Fruit fly (Drosophila melanogaster) whole organism, embryonic: Measurements from ENCODE around the gene Reg-2.

Source experiments
- Awh ChIP-seq: fragments of 200-800 bp; sonication (Bioruptor generic); IDR thresholded peaks from 2 replicates; pipeline ENCODE4, ENCODE4 v1.3.6; 2022; ENCODE audit warnings: missing biosample characterization, missing genetic modification characterization
- CG10147 ChIP-seq: fragments of 200-800 bp; sonication (Bioruptor generic); optimal IDR thresholded peaks from 2 replicates; lab custom pipeline; 2019; ENCODE audit warnings: missing biosample characterization, mild to moderate bottlenecking, missing genetic modification characterization, moderate library complexity
- CG10267 ChIP-seq: fragments of 200-800 bp; sonication (Bioruptor generic); optimal IDR thresholded peaks from 2 replicates; lab custom pipeline; 2018; ENCODE audit warnings: missing biosample characterization, mild to moderate bottlenecking, missing genetic modification characterization, moderate library complexity
- CG12219 ChIP-seq: fragments of 200-800 bp; sonication (Bioruptor generic); optimal IDR thresholded peaks from 3 replicates; lab custom pipeline; 2018; ENCODE audit warnings: missing biosample characterization, mild to moderate bottlenecking, missing genetic modification characterization
- CG12744 ChIP-seq: fragments of 200-800 bp; sonication (Bioruptor generic); optimal IDR thresholded peaks from 2 replicates; lab custom pipeline; 2016; ENCODE audit warnings: missing biosample characterization, missing genetic modification characterization
- CG13287 ChIP-seq: fragments of 200-800 bp; sonication (Bioruptor generic); IDR thresholded peaks from 2 replicates; pipeline ENCODE4 v1.3.6; 2022; ENCODE audit warnings: missing biosample characterization, missing genetic modification characterization; ENCODE audit not compliant: partially characterized antibody
- CG15696 ChIP-seq: fragments of 200-800 bp; sonication (Bioruptor generic); optimal IDR thresholded peaks from 2 replicates; lab custom pipeline; 2019; ENCODE audit warnings: missing biosample characterization, mild to moderate bottlenecking, missing genetic modification characterization, moderate library complexity
- CG1603 ChIP-seq: fragments of 200-800 bp; sonication (Bioruptor generic); optimal IDR thresholded peaks from 2 replicates; lab custom pipeline; 2019; ENCODE audit warnings: missing biosample characterization, mild to moderate bottlenecking, missing genetic modification characterization, moderate library complexity
- CG16863 ChIP-seq: fragments of 200-800 bp; sonication (Bioruptor generic); optimal IDR thresholded peaks from 3 replicates; lab custom pipeline; 2016; ENCODE audit warnings: missing biosample characterization, missing genetic modification characterization
- CG17912 ChIP-seq: fragments of 200-800 bp; sonication (Bioruptor generic); optimal IDR thresholded peaks from 2 replicates; lab custom pipeline; 2018; ENCODE audit warnings: missing biosample characterization, mild to moderate bottlenecking, missing genetic modification characterization
- CG2116 ChIP-seq: fragments of 200-800 bp; sonication (Bioruptor generic); optimal IDR thresholded peaks from 3 replicates; lab custom pipeline; 2018; ENCODE audit warnings: missing biosample characterization, mild to moderate bottlenecking, missing genetic modification characterization
- CG2120 ChIP-seq: fragments of 200-800 bp; sonication (Bioruptor generic); optimal IDR thresholded peaks from 3 replicates; lab custom pipeline; 2016; ENCODE audit warnings: missing biosample characterization, missing genetic modification characterization
- CG3407 ChIP-seq: fragments of 200-800 bp; sonication (Bioruptor generic); optimal IDR thresholded peaks from 2 replicates; lab custom pipeline; 2018; ENCODE audit warnings: missing biosample characterization, mild to moderate bottlenecking, missing genetic modification characterization
- CG4707 ChIP-seq: fragments of 200-800 bp; sonication (Bioruptor generic); optimal IDR thresholded peaks from 2 replicates; lab custom pipeline; 2018; ENCODE audit warnings: missing biosample characterization, mild to moderate bottlenecking, missing genetic modification characterization, moderate library complexity
- CG6254 ChIP-seq: fragments of 200-800 bp; sonication (Bioruptor generic); optimal IDR thresholded peaks from 3 replicates; lab custom pipeline; 2017; ENCODE audit warnings: mild to moderate bottlenecking, missing biosample characterization, missing genetic modification reagents, missing genetic modification characterization
- CG7987 ChIP-seq: fragments of 200-800 bp; sonication (Bioruptor generic); optimal IDR thresholded peaks from 2 replicates; lab custom pipeline; 2018; ENCODE audit warnings: missing biosample characterization, mild to moderate bottlenecking, missing genetic modification characterization, moderate library complexity
- Chrac-16 ChIP-seq: fragments of 200-800 bp; sonication (Bioruptor generic); optimal IDR thresholded peaks from 3 replicates; lab custom pipeline; 2016; ENCODE audit warnings: missing biosample characterization, missing genetic modification characterization
- Dp ChIP-seq: fragments of 200-800 bp; sonication (Bioruptor generic); optimal IDR thresholded peaks from 2 replicates; lab custom pipeline; 2018; ENCODE audit warnings: missing biosample characterization, mild to moderate bottlenecking, missing genetic modification characterization, moderate library complexity
- Dref ChIP-seq: fragments of 200-800 bp; sonication (Bioruptor generic); IDR thresholded peaks from 2 replicates; pipeline ENCODE4 v1.3.6; 2022; ENCODE audit warnings: missing biosample characterization, missing genetic modification characterization
- Ets97D ChIP-seq: fragments of 200-800 bp; sonication (Bioruptor generic); optimal IDR thresholded peaks from 3 replicates; lab custom pipeline; 2016; ENCODE audit warnings: missing biosample characterization, missing genetic modification characterization
- Hey ChIP-seq: fragments of 200-800 bp; sonication (Bioruptor generic); optimal IDR thresholded peaks from 3 replicates; lab custom pipeline; 2018; ENCODE audit warnings: missing biosample characterization, mild to moderate bottlenecking, missing genetic modification characterization
- Max ChIP-seq: fragments of 200-800 bp; sonication (Bioruptor generic); optimal IDR thresholded peaks from 2 replicates; lab custom pipeline; 2016; ENCODE audit warnings: missing biosample characterization, mild to moderate bottlenecking, missing genetic modification characterization
- Stat92E ChIP-seq, 3 experiments: fragments of >200 bp in 2 of 3; fragments of 200-800 bp in 1 of 3; sonication (Bioruptor generic) in 1 of 3; optimal IDR thresholded peaks; 2 replicates each; lab custom pipeline; 2017 to 2019; ENCODE audit warnings: missing biosample characterization in 3 of 3, missing genetic modification characterization in 3 of 3, mild to moderate bottlenecking in 1 of 3, moderate library complexity in 1 of 3
- ac ChIP-seq: fragments of 200-800 bp; sonication (Bioruptor generic); optimal IDR thresholded peaks from 3 replicates; lab custom pipeline; 2017; ENCODE audit warnings: missing biosample characterization, mild to moderate bottlenecking, missing genetic modification characterization
- ap ChIP-seq: fragments of 200-800 bp; sonication (Bioruptor generic); IDR thresholded peaks from 2 replicates; pipeline ENCODE4 v1.3.6; 2022; ENCODE audit warnings: missing biosample characterization, missing genetic modification characterization
- bab2 ChIP-seq: fragments of 200-800 bp; sonication (Bioruptor generic); optimal IDR thresholded peaks from 2 replicates; lab custom pipeline; 2016; ENCODE audit warnings: missing biosample characterization, missing genetic modification characterization
- bsh ChIP-seq, 2 experiments: fragments of 200-800 bp; sonication (Bioruptor generic); optimal IDR thresholded peaks; 2 replicates each; lab custom pipeline; 2017 to 2018; ENCODE audit warnings: mild to moderate bottlenecking in 2 of 2, missing biosample characterization in 2 of 2, missing genetic modification characterization in 2 of 2, moderate library complexity in 1 of 2
- chinmo ChIP-seq: fragments of 200-800 bp; sonication (Bioruptor generic); IDR thresholded peaks from 4 replicates; pipeline ENCODE4 v1.3.6; 2022; ENCODE audit warnings: missing biosample characterization, missing genetic modification characterization; ENCODE audit not compliant: partially characterized antibody
- fd64A ChIP-seq: fragments of 200-800 bp; sonication (Bioruptor generic); optimal IDR thresholded peaks from 3 replicates; lab custom pipeline; 2018; ENCODE audit warnings: missing biosample characterization, mild to moderate bottlenecking, missing genetic modification characterization
- gem ChIP-seq: fragments of 200-800 bp; sonication (Bioruptor generic); optimal IDR thresholded peaks from 2 replicates; lab custom pipeline; 2019; ENCODE audit warnings: missing biosample characterization, mild to moderate bottlenecking, missing genetic modification characterization, moderate library complexity
- gro ChIP-seq: fragments of 200-800 bp; sonication (Bioruptor generic); optimal IDR thresholded peaks from 2 replicates; lab custom pipeline; 2016; ENCODE audit warnings: missing biosample characterization, missing genetic modification characterization
- hbn ChIP-seq: fragments of 200-800 bp; sonication (Bioruptor generic); IDR thresholded peaks from 2 replicates; pipeline ENCODE4 v1.3.6; 2022; ENCODE audit warnings: missing biosample characterization, missing genetic modification characterization; ENCODE audit not compliant: partially characterized antibody
- her ChIP-seq: fragments of 200-800 bp; sonication (Bioruptor generic); optimal IDR thresholded peaks from 2 replicates; lab custom pipeline; 2016; ENCODE audit warnings: missing biosample characterization, missing genetic modification characterization
- inv ChIP-seq: fragments of 200-800 bp; sonication (Bioruptor generic); IDR thresholded peaks from 2 replicates; pipeline ENCODE4 v1.3.6; 2022; ENCODE audit warnings: missing biosample characterization, missing genetic modification characterization; ENCODE audit not compliant: partially characterized antibody
- lilli ChIP-seq: fragments of 200-800 bp; sonication (Bioruptor generic); optimal IDR thresholded peaks from 3 replicates; lab custom pipeline; 2016; ENCODE audit warnings: missing biosample characterization, missing genetic modification characterization
- sc ChIP-seq, 3 experiments: fragments of >200 bp in 2 of 3; fragments of 200-800 bp in 1 of 3; sonication (Bioruptor generic) in 1 of 3; optimal IDR thresholded peaks; 2 replicates in 2 of 3; 3 replicates in 1 of 3; lab custom pipeline; 2017; ENCODE audit warnings: mild to moderate bottlenecking in 1 of 3, missing biosample characterization in 1 of 3, missing genetic modification characterization in 1 of 3, missing genetic modification reagents in 1 of 3
- sens ChIP-seq: fragments of 200-800 bp; sonication (Bioruptor generic); peaks from one replicate; lab custom pipeline; 2016; ENCODE audit warnings: missing biosample characterization, missing genetic modification characterization
- slou ChIP-seq: fragments of 200-800 bp; sonication (Bioruptor generic); optimal IDR thresholded peaks from 3 replicates; lab custom pipeline; 2016; ENCODE audit warnings: missing biosample characterization, missing genetic modification characterization
- vfl ChIP-seq: fragments of 200-800 bp; sonication (Bioruptor generic); optimal IDR thresholded peaks from 2 replicates; lab custom pipeline; 2016; ENCODE audit warnings: missing biosample characterization, missing genetic modification characterization

Gene Reg-2

DNA sequence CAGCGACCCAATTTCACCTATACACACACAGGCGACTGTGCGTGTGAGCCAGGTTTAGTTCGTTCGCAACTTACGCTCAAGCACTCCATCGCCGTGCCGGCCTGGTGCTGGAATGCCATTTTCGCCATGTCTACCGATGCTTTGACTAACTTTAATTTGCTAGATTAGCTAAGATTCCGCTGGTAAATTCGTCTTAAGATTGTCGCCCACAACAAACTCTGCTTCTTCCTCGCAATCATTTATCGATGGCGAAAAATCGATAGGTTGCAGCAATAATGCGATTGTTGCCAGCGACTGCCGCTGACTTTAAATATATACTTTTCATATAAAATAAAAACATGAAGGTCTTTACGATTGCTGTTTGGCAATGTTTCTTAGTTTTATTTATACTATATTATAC, 46.3 kb upstream of the Reg-2 start, which contains the start of gene CG3402 (continued):
- no peak for TF ChIP-seq Chrac-16 (GFP tag; lab: Kevin White, UChicago)
- TF ChIP-seq Ets97D (GFP tag; lab: Kevin White, UChicago): no peak
- no peak for TF ChIP-seq sens (GFP tag; lab: Kevin White, UChicago)
- TF ChIP-seq inv (GFP tag; lab: Robert Waterston, UW): no peak; the same call in none of the 2 replicates
- TF ChIP-seq Max: no peak
- peak; percentile 77; the same call in 2 of the 4 replicates for TF ChIP-seq chinmo (GFP tag; lab: Robert Waterston, UW)
- TF ChIP-seq sc (optimal IDR thresholded peaks at IDR 0.05; lab: Kevin White, UChicago): no peak
- TF ChIP-seq sc (GFP tag; optimal IDR thresholded peaks at IDR 0.05; lab: Kevin White, UChicago): no peak
- peak; percentile 72 for TF ChIP-seq CG2116 (GFP tag; lab: Kevin White, UChicago)
- no peak for TF ChIP-seq CG12744 (GFP tag; lab: Kevin White, UChicago)
- TF ChIP-seq hbn (GFP tag; lab: Robert Waterston, UW): peak; percentile 67
- peak; percentile 84 for TF ChIP-seq Dref (GFP tag; lab: Robert Waterston, UW)
- no peak for TF ChIP-seq gem (tag; lab: Kevin White, UChicago)
- no peak for TF ChIP-seq CG4707 (GFP tag; lab: Kevin White, UChicago)
- no peak for TF ChIP-seq CG16863
- TF ChIP-seq CG10267: peak; percentile 33
- TF ChIP-seq Stat92E (GFP tag; optimal IDR thresholded peaks at IDR 0.05; lab: Kevin White, UChicago): no peak
- no peak for TF ChIP-seq ap (GFP tag; lab: Robert Waterston, UW)
- peak; percentile 82 for TF ChIP-seq CG13287 (GFP tag; lab: Robert Waterston, UW)
- no peak for TF ChIP-seq bsh (GFP tag; optimal IDR thresholded peaks at IDR 0.05; lab: Kevin White, UChicago)
- TF ChIP-seq slou (GFP tag; lab: Kevin White, UChicago): no peak
- TF ChIP-seq ac (GFP tag; lab: Kevin White, UChicago): no peak
- no peak for TF ChIP-seq gro
- peak; percentile 79 for TF ChIP-seq Dp (GFP tag; lab: Kevin White, UChicago)
- no peak for TF ChIP-seq CG17912 (GFP tag; lab: Kevin White, UChicago)
- peak; percentile 4 for TF ChIP-seq CG1603
- no peak for TF ChIP-seq CG10147 (GFP tag; lab: Kevin White, UChicago)
- no peak for TF ChIP-seq CG2120 (GFP tag; lab: Kevin White, UChicago)
- TF ChIP-seq bab2 (GFP tag; lab: Kevin White, UChicago): no peak
- no peak for TF ChIP-seq CG6254 (GFP tag; lab: Kevin White, UChicago)
- no peak for TF ChIP-seq CG7987 (GFP tag; lab: Kevin White, UChicago)
- TF ChIP-seq vfl (GFP tag; lab: Kevin White, UChicago): no peak
- TF ChIP-seq Awh: no peak
- no peak for TF ChIP-seq her
- TF ChIP-seq CG12219: no peak
- TF ChIP-seq fd64A (GFP tag; lab: Kevin White, UChicago): no peak
- no peak for TF ChIP-seq CG3407 (GFP tag; lab: Kevin White, UChicago)
- TF ChIP-seq lilli (GFP tag; lab: Kevin White, UChicago): no peak
- TF ChIP-seq Hey: no peak
- no peak for TF ChIP-seq CG15696 (tag; lab: Kevin White, UChicago)
